Worm (Caenorhabditis elegans) whole organism, young adult: Measurements from ENCODE around the gene oops-1.

ENCODE experiments used
- B0035.1 ChIP-seq: sonication (generic microtip); optimal IDR thresholded peaks from 2 replicates; lab custom pipeline; 2016; ENCODE audit warnings: missing genetic modification characterization, mild to moderate bottlenecking, missing compliant biosample characterization, missing genotype, missing genetic modification reagents
- B0336.3 ChIP-seq: fragments of 200-800 bp; sonication (Bioruptor generic); IDR thresholded peaks from 2 replicates; pipeline ENCODE4 v1.3.6; 2022; ENCODE audit warnings: missing genetic modification characterization, missing compliant biosample characterization
- C06A6.2 ChIP-seq: fragments of 200-800 bp; sonication (Bioruptor generic); conservative IDR thresholded peaks from 2 replicates; pipeline ENCODE4 v1.3.6; 2022; ENCODE audit warnings: missing genetic modification characterization, missing compliant biosample characterization
- C17E4.6 ChIP-seq: fragments of 200-800 bp; sonication (Bioruptor generic); IDR thresholded peaks from 2 replicates; pipeline ENCODE4 v1.3.6; 2022; ENCODE audit warnings: missing genetic modification reagents, missing genetic modification characterization, missing compliant biosample characterization
- F10E7.11 ChIP-seq: sonication (generic microtip); optimal IDR thresholded peaks from 2 replicates; lab custom pipeline; 2017; ENCODE audit warnings: mild to moderate bottlenecking, missing genetic modification characterization, moderate library complexity, missing compliant biosample characterization
- F23B12.7 ChIP-seq: sonication (generic microtip); optimal IDR thresholded peaks from 2 replicates; lab custom pipeline; 2017; ENCODE audit warnings: missing genetic modification characterization, mild to moderate bottlenecking, missing compliant biosample characterization, antibody characterized with exemption, moderate library complexity; ENCODE audit not compliant: insufficient read depth
- F37B4.10 ChIP-seq: fragments of 200-800 bp; sonication (Bioruptor generic); IDR thresholded peaks from 2 replicates; pipeline ENCODE4 v1.3.6; 2022; ENCODE audit warnings: missing genetic modification characterization, missing compliant biosample characterization
- T07F8.4 ChIP-seq: sonication (generic microtip); optimal IDR thresholded peaks from 2 replicates; lab custom pipeline; 2016; ENCODE audit warnings: mild to moderate bottlenecking, missing genetic modification characterization, moderate library complexity, missing compliant biosample characterization
- T26A5.8 ChIP-seq: sonication (generic microtip); optimal IDR thresholded peaks from 2 replicates; lab custom pipeline; 2016; ENCODE audit warnings: missing genetic modification characterization, missing compliant biosample characterization
- Y53F4B.3 ChIP-seq: fragments of 200-800 bp; sonication (Bioruptor generic); IDR thresholded peaks from 2 replicates; pipeline ENCODE4 v1.3.6; 2022; ENCODE audit warnings: missing genetic modification reagents, missing genetic modification characterization, missing compliant biosample characterization
- Y56A3A.18 ChIP-seq: fragments of 200-800 bp; sonication (Bioruptor generic); IDR thresholded peaks from 2 replicates; pipeline ENCODE4 v1.3.6; 2022; ENCODE audit warnings: missing genetic modification reagents, missing genetic modification characterization, missing compliant biosample characterization
- Y95B8A.8 ChIP-seq: fragments of 200-800 bp; sonication (Bioruptor generic); IDR thresholded peaks from 2 replicates; pipeline ENCODE4 v1.3.6; 2022; ENCODE audit warnings: missing genetic modification reagents, missing genetic modification characterization, missing compliant biosample characterization
- akir-1 ChIP-seq: fragments of 200-800 bp; sonication (Bioruptor generic); optimal IDR thresholded peaks from 2 replicates; lab custom pipeline; 2018; ENCODE audit warnings: mild to moderate bottlenecking, missing genetic modification characterization, moderate library complexity, missing compliant biosample characterization
- atf-7 ChIP-seq: sonication (generic microtip); optimal IDR thresholded peaks from 2 replicates; lab custom pipeline; 2017; ENCODE audit warnings: mild to moderate bottlenecking, missing genetic modification characterization, missing compliant biosample characterization
- attf-3 ChIP-seq: fragments of 200-800 bp; sonication (Bioruptor generic); conservative IDR thresholded peaks from 2 replicates; pipeline ENCODE4 v1.3.6; 2022; ENCODE audit warnings: missing genetic modification reagents, missing genetic modification characterization, missing compliant biosample characterization
- bed-1 ChIP-seq: fragments of 200-800 bp; sonication (Bioruptor generic); IDR thresholded peaks from 2 replicates; pipeline ENCODE4 v1.3.6; 2022; ENCODE audit warnings: missing genetic modification reagents, missing genetic modification characterization, missing compliant biosample characterization
- bed-2 ChIP-seq: fragments of 200-800 bp; sonication (Bioruptor generic); IDR thresholded peaks from 2 replicates; pipeline ENCODE4 v1.3.6; 2022; ENCODE audit warnings: missing genetic modification reagents, missing genetic modification characterization, missing compliant biosample characterization
- ccch-3 ChIP-seq: fragments of 200-800 bp; sonication (Bioruptor generic); optimal IDR thresholded peaks from 2 replicates; lab custom pipeline; 2018; ENCODE audit warnings: mild to moderate bottlenecking, missing genetic modification characterization, missing compliant biosample characterization
- chd-7 ChIP-seq: sonication (generic microtip); optimal IDR thresholded peaks from 2 replicates; lab custom pipeline; 2016; ENCODE audit warnings: mild to moderate bottlenecking, missing genetic modification characterization, moderate library complexity, missing compliant biosample characterization
- die-1 ChIP-seq: sonication (generic microtip); optimal IDR thresholded peaks from 2 replicates; lab custom pipeline; 2016; ENCODE audit warnings: missing genotype, mild to moderate bottlenecking, missing genetic modification characterization, missing compliant biosample characterization
- ets-4 ChIP-seq: fragments of 200-800 bp; sonication (Bioruptor generic); optimal IDR thresholded peaks from 2 replicates; lab custom pipeline; 2018; ENCODE audit warnings: mild to moderate bottlenecking, missing genetic modification characterization, missing compliant biosample characterization
- hlh-26 ChIP-seq: fragments of 200-800 bp; sonication (Bioruptor generic); conservative IDR thresholded peaks from 2 replicates; pipeline ENCODE4 v1.3.6; 2022; ENCODE audit warnings: missing genetic modification reagents, missing genetic modification characterization, missing compliant biosample characterization
- hmg-1.2 ChIP-seq: fragments of 200-800 bp; sonication (Bioruptor generic); IDR thresholded peaks from 2 replicates; pipeline ENCODE4 v1.3.6; 2022; ENCODE audit warnings: missing genetic modification reagents, missing genetic modification characterization, missing compliant biosample characterization
- hsf-1 ChIP-seq: fragments of 200-800 bp; sonication (Bioruptor generic); IDR thresholded peaks from 2 replicates; pipeline ENCODE4 v1.3.6; 2022; ENCODE audit warnings: missing genetic modification reagents, missing genetic modification characterization, missing compliant biosample characterization
- let-607 ChIP-seq, 2 experiments: fragments of 200-800 bp in 1 of 2; sonication (Bioruptor generic) in 1 of 2; sonication (generic microtip) in 1 of 2; optimal IDR thresholded peaks; 2 replicates each; lab custom pipeline; 2016 to 2018; ENCODE audit warnings: mild to moderate bottlenecking in 2 of 2, missing compliant biosample characterization in 2 of 2, missing genetic modification characterization in 2 of 2, moderate library complexity in 2 of 2, missing genotype in 1 of 2
- lin-26 ChIP-seq: fragments of 200-800 bp; sonication (Bioruptor generic); IDR thresholded peaks from 2 replicates; pipeline ENCODE4 v1.3.6; 2022; ENCODE audit warnings: missing genetic modification reagents, missing genetic modification characterization, missing compliant biosample characterization
- lin-40 ChIP-seq: sonication (generic microtip); optimal IDR thresholded peaks from 2 replicates; lab custom pipeline; 2016; ENCODE audit warnings: missing genetic modification characterization, mild to moderate bottlenecking, missing compliant biosample characterization, missing genotype, missing genetic modification reagents
- lir-1 ChIP-seq: fragments of 200-800 bp; sonication (Bioruptor generic); conservative IDR thresholded peaks from 2 replicates; pipeline ENCODE4 v1.3.6; 2022; ENCODE audit warnings: missing genetic modification reagents, missing genetic modification characterization, missing compliant biosample characterization
- madf-8 ChIP-seq: fragments of 200-800 bp; sonication (Bioruptor generic); conservative IDR thresholded peaks from 2 replicates; pipeline ENCODE4 v1.3.6; 2022; ENCODE audit warnings: missing genetic modification reagents, missing genetic modification characterization, missing compliant biosample characterization
- mcd-1 ChIP-seq: fragments of 200-800 bp; sonication (Bioruptor generic); IDR thresholded peaks from 2 replicates; pipeline ENCODE4 v1.3.6; 2022; ENCODE audit warnings: missing genetic modification reagents, missing genetic modification characterization, missing compliant biosample characterization
- mel-28 ChIP-seq: sonication (generic microtip); optimal IDR thresholded peaks from 2 replicates; lab custom pipeline; 2016; ENCODE audit warnings: borderline replicate concordance, mild to moderate bottlenecking, missing genetic modification characterization, missing compliant biosample characterization
- nfyb-1 ChIP-seq: fragments of 200-800 bp; sonication (Bioruptor generic); IDR thresholded peaks from 2 replicates; pipeline ENCODE4 v1.3.6; 2022; ENCODE audit warnings: missing genetic modification reagents, missing genetic modification characterization, missing compliant biosample characterization
- nhr-120 ChIP-seq: fragments of 200-800 bp; sonication (Bioruptor generic); IDR thresholded peaks from 2 replicates; pipeline ENCODE4 v1.3.6; 2022; ENCODE audit warnings: missing genetic modification characterization, missing compliant biosample characterization
- nhr-179 ChIP-seq: sonication (generic microtip); optimal IDR thresholded peaks from 2 replicates; lab custom pipeline; 2016; ENCODE audit warnings: mild to moderate bottlenecking, missing genetic modification characterization, missing compliant biosample characterization
- nhr-80 ChIP-seq: sonication (generic microtip); optimal IDR thresholded peaks from 2 replicates; lab custom pipeline; 2016; ENCODE audit warnings: missing genetic modification characterization, missing compliant biosample characterization
- nhr-90 ChIP-seq: sonication (generic microtip); optimal IDR thresholded peaks from 2 replicates; lab custom pipeline; 2016; ENCODE audit warnings: missing genotype, mild to moderate bottlenecking, missing genetic modification characterization, missing compliant biosample characterization
- pbrm-1 ChIP-seq: fragments of 200-800 bp; sonication (Bioruptor generic); IDR thresholded peaks from 2 replicates; pipeline ENCODE4 v1.3.6; 2022; ENCODE audit warnings: missing genetic modification reagents, missing genetic modification characterization, missing compliant biosample characterization
- snpc-1.1 ChIP-seq: sonication (generic microtip); optimal IDR thresholded peaks from 2 replicates; lab custom pipeline; 2017; ENCODE audit warnings: missing genetic modification characterization, mild to moderate bottlenecking, missing compliant biosample characterization, antibody characterized with exemption, moderate library complexity, missing genotype, missing genetic modification reagents; ENCODE audit not compliant: insufficient read depth
- tbp1 ChIP-seq: fragments of 200-800 bp; sonication (Bioruptor generic); optimal IDR thresholded peaks from 2 replicates; lab custom pipeline; 2018; ENCODE audit warnings: mild to moderate bottlenecking, missing genetic modification characterization, missing compliant biosample characterization
- tbx-9 ChIP-seq: sonication (generic microtip); optimal IDR thresholded peaks from 2 replicates; lab custom pipeline; 2016; ENCODE audit warnings: borderline replicate concordance, missing genetic modification characterization, inconsistent platforms, missing compliant biosample characterization
- zim-3 ChIP-seq: sonication (generic microtip); optimal IDR thresholded peaks from 2 replicates; lab custom pipeline; 2017; ENCODE audit warnings: mild to moderate bottlenecking, missing genetic modification characterization, moderate library complexity, missing compliant biosample characterization
- ztf-25 ChIP-seq: fragments of 200-800 bp; sonication (Bioruptor generic); IDR thresholded peaks from 2 replicates; pipeline ENCODE4 v1.3.6; 2022; ENCODE audit warnings: missing genetic modification reagents, missing genetic modification characterization, missing compliant biosample characterization
- ztf-26 ChIP-seq: sonication (generic microtip); optimal IDR thresholded peaks from 2 replicates; lab custom pipeline; 2017; ENCODE audit warnings: missing genetic modification characterization, missing compliant biosample characterization
- ztf-28 ChIP-seq: fragments of 200-800 bp; sonication (Bioruptor generic); IDR thresholded peaks from 2 replicates; pipeline ENCODE4 v1.3.6; 2022; ENCODE audit warnings: missing genetic modification reagents, missing genetic modification characterization, missing compliant biosample characterization
- ztf-3 ChIP-seq: fragments of 200-800 bp; sonication (Bioruptor generic); optimal IDR thresholded peaks from 2 replicates; lab custom pipeline; 2018; ENCODE audit warnings: mild to moderate bottlenecking, missing genetic modification characterization, missing compliant biosample characterization

The oops-1 gene

ce11 chrIV:5806909-5807308, 7.0 kb downstream of the oops-1 start, which contains the start of gene lntl-1:
TSS of gene lntl-1 (minus strand) at chrIV:5807093.
- TF ChIP-seq let-607 (tag; optimal IDR thresholded peaks at IDR 0.05; lab: Kevin White, UChicago) (no peak), nfyb-1 (GFP tag; lab: Robert Waterston, UW) (0 out of 2 replicates have a peak, but pooled peaks have one; percentile 52), F23B12.7 (no peak)

ce11 chrIV:5806348-5806747, 7.6 kb downstream of the oops-1 start:
- TF ChIP-seq hsf-1 (GFP tag; lab: Robert Waterston, UW) = no peak
- TF ChIP-seq madf-8 (GFP tag; lab: Robert Waterston, UW) = no peak
- no peak for TF ChIP-seq F37B4.10 (GFP tag; lab: Robert Waterston, UW)
- no peak for TF ChIP-seq atf-7 (tag; lab: Kevin White, UChicago)
- no peak for TF ChIP-seq nhr-80 (tag; lab: Kevin White, UChicago)
- no peak for TF ChIP-seq nhr-120 (GFP tag; lab: Robert Waterston, UW)

ce11 chrIV:5805477-5805876, 8.5 kb downstream of the oops-1 start:
- TF ChIP-seq let-607 (tag; optimal IDR thresholded peaks at IDR 0.05; lab: Kevin White, UChicago) (no peak), ztf-25 (GFP tag; lab: Robert Waterston, UW) (no peak), bed-2 (no peak), lir-1 (GFP tag; lab: Robert Waterston, UW) (no peak), hlh-26 (GFP tag; lab: Robert Waterston, UW) (no peak), Y95B8A.8 (GFP tag; lab: Robert Waterston, UW) (no peak), nhr-179 (no peak), mel-28 (tag; lab: Kevin White, UChicago) (no peak), pbrm-1 (0 out of 2 replicates have a peak, but pooled peaks have one; percentile 41), attf-3 (no peak), C17E4.6 (GFP tag; lab: Robert Waterston, UW) (no peak), T07F8.4 (tag; lab: Kevin White, UChicago) (no peak), lin-40 (tag; lab: Kevin White, UChicago) (no peak), hmg-1.2 (GFP tag; lab: Robert Waterston, UW) (peak; percentile 46; the same call in 1 of the 2 replicates), die-1 (tag; lab: Kevin White, UChicago) (no peak), tbp1 (GFP tag; lab: Kevin White, UChicago) (no peak), nhr-90 (tag; lab: Kevin White, UChicago) (no peak), F23B12.7 (no peak), bed-1 (GFP tag; lab: Robert Waterston, UW) (no peak), lin-26 (GFP tag; lab: Robert Waterston, UW) (no peak), Y53F4B.3 (GFP tag; lab: Robert Waterston, UW) (no peak), chd-7 (tag; lab: Kevin White, UChicago) (no peak), ccch-3 (no peak), ets-4 (GFP tag; lab: Kevin White, UChicago) (no peak), snpc-1.1 (tag; lab: Kevin White, UChicago) (no peak), tbx-9 (tag; lab: Kevin White, UChicago) (no peak), B0336.3 (GFP tag; lab: Robert Waterston, UW) (no peak), ztf-28 (GFP tag; lab: Robert Waterston, UW) (no peak), T26A5.8 (no peak), ztf-26 (tag; lab: Kevin White, UChicago) (no peak), ztf-3 (GFP tag; lab: Kevin White, UChicago) (no peak), mcd-1 (GFP tag; lab: Robert Waterston, UW) (no peak), B0035.1 (tag; lab: Kevin White, UChicago) (no peak), Y56A3A.18 (GFP tag; lab: Robert Waterston, UW) (no peak), zim-3 (tag; lab: Kevin White, UChicago) (no peak), akir-1 (no peak), C06A6.2 (GFP tag; lab: Robert Waterston, UW) (no peak), F10E7.11 (tag; lab: Kevin White, UChicago) (no peak)
